Worm (Caenorhabditis elegans): ENCODE results near the gene nhr-157.

Gene nhr-157

ce11 chrV:3868905-3869304, at the start of gene nhr-157:
Gene nhr-157, minus strand, starts transcription at chrV:3869005.
- TF ChIP-seq fos-1 (tag; optimal IDR thresholded peaks at IDR 0.05) (no peak), ceh-9 (tag; optimal IDR thresholded peaks at IDR 0.05) (no peak), mml-1 (tag; optimal IDR thresholded peaks at IDR 0.05) (no peak), elt-2 (tag; optimal IDR thresholded peaks at IDR 0.05) (no peak), zag-1 (tag; optimal IDR thresholded peaks at IDR 0.05) (no peak), nhr-237 (tag; optimal IDR thresholded peaks at IDR 0.05) (no peak), ama-1 (optimal IDR thresholded peaks at IDR 0.05) (no peak), eor-1 (tag; optimal IDR thresholded peaks at IDR 0.05) (no peak), nhr-43 (tag; optimal IDR thresholded peaks at IDR 0.05; ENCODE audit: poor library complexity, severe bottlenecking) (no peak), lin-39 (tag; optimal IDR thresholded peaks at IDR 0.05) (no peak), nfya-1 (tag; optimal IDR thresholded peaks at IDR 0.05; ENCODE audit: insufficient read depth) (no peak), ceh-16 (tag; optimal IDR thresholded peaks at IDR 0.05) (no peak), ztf-4 (tag; optimal IDR thresholded peaks at IDR 0.05) (no peak), nhr-28 (tag; optimal IDR thresholded peaks at IDR 0.05) (no peak), fkh-10 (GFP tag; optimal IDR thresholded peaks at IDR 0.05) (no peak), elt-1 (tag; optimal IDR thresholded peaks at IDR 0.05) (no peak), lsy-12 (tag; optimal IDR thresholded peaks at IDR 0.05) (no peak)

- no peak for TF ChIP-seq unc-39 (tag; optimal IDR thresholded peaks at IDR 0.05)
These were observed 47.7 kb upstream of the nhr-157 start, which contains the start of gene srx-67 for ce11 chrV:3916480-3916879. Gene srx-67, plus strand, starts transcription at chrV:3916780.

- TF ChIP-seq nfya-1 (tag; optimal IDR thresholded peaks at IDR 0.05; ENCODE audit: insufficient read depth) (no peak), nhr-12 (tag; optimal IDR thresholded peaks at IDR 0.05) (no peak)
These were observed 44.3 kb upstream of the nhr-157 start for ce11 chrV:3913131-3913530.

ce11 chrV:3912472-3912871, 43.7 kb upstream of the nhr-157 start, which contains the start of gene srx-68:
Gene srx-68, plus strand, starts transcription at chrV:3912772.
- TF ChIP-seq ceh-28 (tag; optimal IDR thresholded peaks at IDR 0.05), result no peak
- no peak for TF ChIP-seq elt-3 (tag; optimal IDR thresholded peaks at IDR 0.05)
- TF ChIP-seq nhr-237 (tag; optimal IDR thresholded peaks at IDR 0.05), result no peak
- TF ChIP-seq elt-1 (tag; optimal IDR thresholded peaks at IDR 0.05), result no peak
- no peak for TF ChIP-seq nhr-25 (tag; optimal IDR thresholded peaks at IDR 0.05)
- TF ChIP-seq ama-1 (optimal IDR thresholded peaks at IDR 0.05), result no peak
- TF ChIP-seq nhr-43 (tag; optimal IDR thresholded peaks at IDR 0.05; ENCODE audit: poor library complexity, severe bottlenecking), result no peak
- TF ChIP-seq ceh-16 (tag; optimal IDR thresholded peaks at IDR 0.05), result no peak

ce11 chrV:3905841-3906240, 37.0 kb upstream of the nhr-157 start, which contains the start of gene nhr-156:
Gene nhr-156, plus strand, starts transcription at chrV:3906106.
- TF ChIP-seq nhr-77 (tag; optimal IDR thresholded peaks at IDR 0.05), result no peak
- no peak for TF ChIP-seq egl-5 (tag; optimal IDR thresholded peaks at IDR 0.05)
- no peak for TF ChIP-seq mdl-1 (tag; optimal IDR thresholded peaks at IDR 0.05)
- no peak for TF ChIP-seq elt-2 (tag; optimal IDR thresholded peaks at IDR 0.05)
- TF ChIP-seq unc-39 (tag; optimal IDR thresholded peaks at IDR 0.05), result no peak
- no peak for TF ChIP-seq nhr-25 (tag; optimal IDR thresholded peaks at IDR 0.05)
- TF ChIP-seq ceh-16 (tag; optimal IDR thresholded peaks at IDR 0.05), result no peak
- no peak for TF ChIP-seq nhr-12 (tag; optimal IDR thresholded peaks at IDR 0.05)
- TF ChIP-seq ztf-4 (tag; optimal IDR thresholded peaks at IDR 0.05), result no peak
- no peak for TF ChIP-seq aly-2 (tag; optimal IDR thresholded peaks at IDR 0.05)
- TF ChIP-seq jun-1 (tag; optimal IDR thresholded peaks at IDR 0.05), result no peak
- no peak for TF ChIP-seq ceh-28 (tag; optimal IDR thresholded peaks at IDR 0.05)
- no peak for TF ChIP-seq nhr-23 (tag; optimal IDR thresholded peaks at IDR 0.05)
- no peak for TF ChIP-seq nfya-1 (tag; optimal IDR thresholded peaks at IDR 0.05; ENCODE audit: insufficient read depth)
- no peak for TF ChIP-seq nhr-11 (tag; optimal IDR thresholded peaks at IDR 0.05)
- TF ChIP-seq nhr-43 (tag; optimal IDR thresholded peaks at IDR 0.05; ENCODE audit: poor library complexity, severe bottlenecking), result no peak
- TF ChIP-seq ceh-9 (tag; optimal IDR thresholded peaks at IDR 0.05), result no peak
- TF ChIP-seq unc-62 (GFP tag; optimal IDR thresholded peaks at IDR 0.05), result no peak
- no peak for TF ChIP-seq ztf-11 (tag; optimal IDR thresholded peaks at IDR 0.05)
- TF ChIP-seq eor-1 (tag; optimal IDR thresholded peaks at IDR 0.05), result no peak

ce11 chrV:3903424-3903823, 34.6 kb upstream of the nhr-157 start:
- no peak for TF ChIP-seq snpc-4 (tag; optimal IDR thresholded peaks at IDR 0.05)

Measured in whole organism, L3 larva.